Worm (Caenorhabditis elegans) whole organism, early embryonic: ENCODE data around the gene dct-7.

Source experiments
- B0310.2 ChIP-seq: sonication (generic microtip); optimal IDR thresholded peaks from 2 replicates; lab custom pipeline; 2016; ENCODE audit warnings: mild to moderate bottlenecking, missing genetic modification characterization, missing compliant biosample characterization
- F13C5.2 ChIP-seq: sonication (generic microtip); optimal IDR thresholded peaks from 2 replicates; lab custom pipeline; 2017; ENCODE audit warnings: mild to moderate bottlenecking, missing genetic modification characterization, inconsistent platforms, missing compliant biosample characterization
- aly-1 ChIP-seq: sonication (generic microtip); optimal IDR thresholded peaks from 2 replicates; lab custom pipeline; 2016; ENCODE audit warnings: missing genetic modification characterization, missing compliant biosample characterization
- ama-1 ChIP-seq: fragments of 150-350 bp; optimal IDR thresholded peaks from 2 replicates; lab custom pipeline; 2014
- ceh-13 ChIP-seq: fragments of 200-800 bp; sonication (Bioruptor generic); optimal IDR thresholded peaks from 2 replicates; lab custom pipeline; 2018; ENCODE audit warnings: mild to moderate bottlenecking, missing genetic modification characterization, missing compliant biosample characterization
- ceh-36 ChIP-seq: sonication (generic microtip); optimal IDR thresholded peaks from 2 replicates; lab custom pipeline; 2016; ENCODE audit warnings: missing genetic modification characterization, inconsistent platforms, missing compliant biosample characterization
- ets-7 ChIP-seq: sonication (generic microtip); optimal IDR thresholded peaks from 2 replicates; lab custom pipeline; 2016; ENCODE audit warnings: missing genotype, missing genetic modification characterization, missing compliant biosample characterization
- flt-1 ChIP-seq: fragments of 200-800 bp; sonication (Bioruptor generic); IDR thresholded peaks from 2 replicates; pipeline ENCODE4 v1.3.6; 2022; ENCODE audit warnings: missing genetic modification characterization, missing compliant biosample characterization
- hmbx-1 ChIP-seq: sonication (generic microtip); optimal IDR thresholded peaks from 2 replicates; lab custom pipeline; 2016; ENCODE audit warnings: mild to moderate bottlenecking, missing genetic modification characterization, missing compliant biosample characterization
- hmg-4 ChIP-seq: fragments of 200-800 bp; sonication (Bioruptor generic); optimal IDR thresholded peaks from 2 replicates; lab custom pipeline; 2018; ENCODE audit warnings: mild to moderate bottlenecking, missing genetic modification characterization, missing compliant biosample characterization
- hnd-1 ChIP-seq: sonication (generic microtip); optimal IDR thresholded peaks from 2 replicates; lab custom pipeline; 2016; ENCODE audit warnings: missing genetic modification characterization, missing compliant biosample characterization
- pes-1 ChIP-seq: fragments of 200-800 bp; sonication (Bioruptor generic); IDR thresholded peaks from 2 replicates; pipeline ENCODE4 v1.3.6; 2022; ENCODE audit warnings: missing genetic modification reagents, missing genetic modification characterization, missing compliant biosample characterization
- scrt-1 ChIP-seq: fragments of 200-800 bp; sonication (Bioruptor generic); IDR thresholded peaks from 2 replicates; pipeline ENCODE4 v1.3.6; 2022; ENCODE audit warnings: missing genetic modification characterization, missing compliant biosample characterization
- sea-1 ChIP-seq: fragments of 200-800 bp; sonication (Bioruptor generic); conservative IDR thresholded peaks from 2 replicates; pipeline ENCODE4 v1.3.6; 2022; ENCODE audit warnings: missing genetic modification characterization, missing compliant biosample characterization
- tbx-11 ChIP-seq: fragments of 200-800 bp; sonication (Bioruptor generic); IDR thresholded peaks from 2 replicates; pipeline ENCODE4 v1.3.6; 2022; ENCODE audit warnings: missing genetic modification characterization, missing compliant biosample characterization
- tbx-37 ChIP-seq: fragments of 200-800 bp; sonication (Bioruptor generic); conservative IDR thresholded peaks from 2 replicates; pipeline ENCODE4 v1.3.6; 2022; ENCODE audit warnings: missing genetic modification reagents, missing genetic modification characterization, missing compliant biosample characterization
- tra-4 ChIP-seq: sonication (generic microtip); optimal IDR thresholded peaks from 2 replicates; lab custom pipeline; 2017; ENCODE audit warnings: missing genetic modification characterization, missing compliant biosample characterization

Gene dct-7

ce11 chrIV:4291174-4291573, 802 bp upstream of the dct-7 start, which contains the start of gene F15E6.4:
Gene F15E6.4, plus strand, starts transcription at chrIV:4291474.
- TF ChIP-seq hmbx-1 (no peak), ets-7 (tag; lab: Kevin White, UChicago) (no peak), ama-1 (lab: Kevin White, UChicago) (no peak), aly-1 (tag; lab: Kevin White, UChicago) (no peak), ceh-36 (no peak), hmg-4 (GFP tag; lab: Kevin White, UChicago) (no peak), sea-1 (GFP tag; lab: Robert Waterston, UW) (no peak), tbx-11 (no peak), tbx-37 (no peak)

ce11 chrIV:4289267-4289666, 1.1 kb downstream of the dct-7 start, which contains the start of gene F15E6.5:
Gene F15E6.5, plus strand, starts transcription at chrIV:4289567.
- TF ChIP-seq F13C5.2 (tag; lab: Kevin White, UChicago) (no peak), flt-1 (GFP tag; lab: Robert Waterston, UW) (no peak), ceh-13 (GFP tag; lab: Kevin White, UChicago) (no peak), hnd-1 (tag; lab: Kevin White, UChicago) (no peak)

ce11 chrIV:4288332-4288731, 2.0 kb downstream of the dct-7 start, which contains the start of gene srv-4:
Gene srv-4, minus strand, starts transcription at chrIV:4288432.
- TF ChIP-seq tra-4 (tag; lab: Kevin White, UChicago) (no peak), ceh-13 (GFP tag; lab: Kevin White, UChicago) (no peak), F13C5.2 (tag; lab: Kevin White, UChicago) (no peak), scrt-1 (GFP tag; lab: Robert Waterston, UW) (no peak), pes-1 (GFP tag; lab: Robert Waterston, UW) (no peak), ama-1 (lab: Kevin White, UChicago) (no peak), hmbx-1 (no peak), flt-1 (GFP tag; lab: Robert Waterston, UW) (no peak), ceh-36 (no peak), B0310.2 (tag; lab: Kevin White, UChicago) (no peak), ets-7 (tag; lab: Kevin White, UChicago) (no peak), hmg-4 (GFP tag; lab: Kevin White, UChicago) (no peak), hnd-1 (tag; lab: Kevin White, UChicago) (no peak), tbx-11 (no peak), tbx-37 (no peak)

- TF ChIP-seq tra-4 (tag; lab: Kevin White, UChicago), result no peak
- no peak for TF ChIP-seq ceh-13 (GFP tag; lab: Kevin White, UChicago)
- TF ChIP-seq flt-1 (GFP tag; lab: Robert Waterston, UW), result no peak
- TF ChIP-seq hnd-1 (tag; lab: Kevin White, UChicago), result no peak
- TF ChIP-seq scrt-1 (GFP tag; lab: Robert Waterston, UW), result no peak
- TF ChIP-seq F13C5.2 (tag; lab: Kevin White, UChicago), result no peak
- TF ChIP-seq ets-7 (tag; lab: Kevin White, UChicago), result no peak
- TF ChIP-seq tbx-37, result no peak
- no peak for TF ChIP-seq B0310.2 (tag; lab: Kevin White, UChicago)
Observed at ce11 chrIV:4284989-4285388, 5.4 kb downstream of the dct-7 start.

- no peak for TF ChIP-seq ceh-13 (GFP tag; lab: Kevin White, UChicago)
Observed at ce11 chrIV:4284020-4284419, 6.4 kb downstream of the dct-7 start, which contains the start of gene F15E6.6. Gene F15E6.6, minus strand, starts transcription at chrIV:4284120.

ce11 chrIV:4277694-4278093, 12.7 kb downstream of the dct-7 start, which contains the start of gene nhr-78:
Gene nhr-78, minus strand, starts transcription at chrIV:4277875.
- no peak for TF ChIP-seq tbx-37
- no peak for TF ChIP-seq hnd-1 (tag; lab: Kevin White, UChicago)
- TF ChIP-seq pes-1 (GFP tag; lab: Robert Waterston, UW), result no peak
- no peak for TF ChIP-seq scrt-1 (GFP tag; lab: Robert Waterston, UW)
- TF ChIP-seq tra-4 (tag; lab: Kevin White, UChicago), result no peak
- TF ChIP-seq F13C5.2 (tag; lab: Kevin White, UChicago), result no peak
- TF ChIP-seq ets-7 (tag; lab: Kevin White, UChicago), result no peak

ce11 chrIV:4272167-4272566, 18.2 kb downstream of the dct-7 start, which contains the start of gene F36A4.1:
Gene F36A4.1, plus strand, starts transcription at chrIV:4272467.
- no peak for TF ChIP-seq flt-1 (GFP tag; lab: Robert Waterston, UW)
- no peak for TF ChIP-seq tbx-37
- no peak for TF ChIP-seq ceh-36
- no peak for TF ChIP-seq F13C5.2 (tag; lab: Kevin White, UChicago)
- TF ChIP-seq pes-1 (GFP tag; lab: Robert Waterston, UW), result no peak

ce11 chrIV:4270925-4271324, 19.4 kb downstream of the dct-7 start, which contains the start of gene F36A4.2:
Gene F36A4.2, plus strand, starts transcription at chrIV:4271225.
- TF ChIP-seq aly-1 (tag; lab: Kevin White, UChicago), result no peak
- no peak for TF ChIP-seq scrt-1 (GFP tag; lab: Robert Waterston, UW)
- TF ChIP-seq hnd-1 (tag; lab: Kevin White, UChicago), result no peak
- no peak for TF ChIP-seq ama-1 (lab: Kevin White, UChicago)
- TF ChIP-seq ceh-13 (GFP tag; lab: Kevin White, UChicago), result no peak
- no peak for TF ChIP-seq tbx-11
- no peak for TF ChIP-seq ceh-36
- TF ChIP-seq pes-1 (GFP tag; lab: Robert Waterston, UW), result no peak

- TF ChIP-seq tbx-37 (no peak), tbx-11 (no peak), scrt-1 (GFP tag; lab: Robert Waterston, UW) (no peak), aly-1 (tag; lab: Kevin White, UChicago) (no peak), ceh-13 (GFP tag; lab: Kevin White, UChicago) (no peak), ama-1 (lab: Kevin White, UChicago) (no peak), hnd-1 (tag; lab: Kevin White, UChicago) (no peak), tra-4 (tag; lab: Kevin White, UChicago) (no peak), flt-1 (GFP tag; lab: Robert Waterston, UW) (no peak)
Observed at ce11 chrIV:4269308-4269707, 21.1 kb downstream of the dct-7 start, which contains the start of gene F36A4.3. Gene F36A4.3, plus strand, starts transcription at chrIV:4269608.
